Fruit fly (Drosophila melanogaster): ENCODE measurements around the gene Npc2d.

The Npc2d gene

DNA sequence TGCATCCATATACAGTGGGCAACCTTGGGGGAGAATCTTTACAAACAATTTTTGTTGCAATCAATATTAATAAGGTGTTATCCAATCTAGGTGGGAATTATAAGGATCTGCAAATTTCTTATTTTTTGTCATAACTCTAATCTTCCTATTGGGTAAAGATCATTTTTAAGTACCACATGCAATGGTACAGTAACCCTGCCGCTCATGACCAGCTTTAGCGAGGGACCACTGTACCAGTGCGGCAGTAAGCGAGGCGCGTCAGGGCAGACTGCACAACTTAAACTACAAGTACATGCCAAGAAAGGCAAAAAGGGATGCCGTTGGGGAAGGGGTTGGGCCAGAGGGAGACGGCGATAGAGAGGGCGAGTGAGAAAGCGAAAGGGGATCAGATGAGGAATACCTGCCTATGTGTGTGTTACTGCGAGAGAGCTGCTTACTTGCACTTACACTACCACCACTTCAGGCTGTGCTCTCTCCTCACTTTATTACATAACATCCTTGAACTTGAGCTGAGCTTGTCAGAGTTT lies 26.7 kb upstream of the Npc2d start:
- TF ChIP-seq phol (tag; optimal IDR thresholded peaks at IDR 0.05) (peak; percentile 2), Sox100B (GFP tag; optimal IDR thresholded peaks at IDR 0.05) (no peak), Ets65A (GFP tag) (peak; percentile 74), ind (GFP tag; optimal IDR thresholded peaks at IDR 0.05) (no peak), CG1832 (GFP tag; optimal IDR thresholded peaks at IDR 0.05) (peak; percentile 34), CG17186 (GFP tag; optimal IDR thresholded peaks at IDR 0.05) (no peak), Taf1 (GFP tag; IDR thresholded peaks at IDR 0.05) (no peak), corto (GFP tag; optimal IDR thresholded peaks at IDR 0.05) (peak; percentile 73), sqz (GFP tag; optimal IDR thresholded peaks at IDR 0.05) (no peak), usp (GFP tag; optimal IDR thresholded peaks at IDR 0.05) (no peak), lbe (GFP tag; optimal IDR thresholded peaks at IDR 0.05) (peak; percentile 82), Scr (GFP tag; IDR thresholded peaks at IDR 0.05; ENCODE audit: partially characterized antibody) (no peak), grau (tag; optimal IDR thresholded peaks at IDR 0.05) (peak; percentile 64), Pdp1 (GFP tag; optimal IDR thresholded peaks at IDR 0.05) (peak in 1 of 2 experiments; percentile 73), Hsf (GFP tag; optimal IDR thresholded peaks at IDR 0.05) (no peak), D19A (tag; optimal IDR thresholded peaks at IDR 0.05) (no peak), CG14860 (GFP tag; IDR thresholded peaks at IDR 0.05; ENCODE audit: partially characterized antibody) (no peak), HHEX (GFP tag; optimal IDR thresholded peaks at IDR 0.05) (no peak), CG4707 (GFP tag; optimal IDR thresholded peaks at IDR 0.05) (no peak), gt (GFP tag; IDR thresholded peaks at IDR 0.05) (no peak), Fer1 (GFP tag; optimal IDR thresholded peaks at IDR 0.05) (no peak), croc (GFP tag; conservative IDR thresholded peaks at IDR 0.05) (0 out of 3 replicates have a peak, but pooled peaks have one; percentile 12), peb (GFP tag; IDR thresholded peaks at IDR 0.05) (no peak), HLH4C (GFP tag; IDR thresholded peaks at IDR 0.05; ENCODE audit: partially characterized antibody) (no peak), Sox102F (GFP tag; optimal IDR thresholded peaks at IDR 0.05) (peak; percentile 15), Drgx (GFP tag; IDR thresholded peaks at IDR 0.05) (peak; percentile 47; the same call in 1 of the 2 replicates), CG10979 (tag; optimal IDR thresholded peaks at IDR 0.05) (peak; percentile 25), CG3163 (GFP tag; optimal IDR thresholded peaks at IDR 0.05) (no peak), az2 (GFP tag; optimal IDR thresholded peaks at IDR 0.05) (no peak), NC2β (GFP tag; optimal IDR thresholded peaks at IDR 0.05) (no peak), pho (GFP tag; optimal IDR thresholded peaks at IDR 0.05) (no peak), lmd (GFP tag; IDR thresholded peaks at IDR 0.05) (peak; percentile 10; the same call in 1 of the 2 replicates), nom (GFP tag; optimal IDR thresholded peaks at IDR 0.05) (peak; percentile 85), Med (GFP tag) (peak; percentile 71), CG7928 (GFP tag; optimal IDR thresholded peaks at IDR 0.05) (no peak), CG32767 (GFP tag; IDR thresholded peaks at IDR 0.05) (no peak), Bdp1 (GFP tag; optimal IDR thresholded peaks at IDR 0.05) (no peak), bsh (GFP tag; optimal IDR thresholded peaks at IDR 0.05) (peak; percentile 21 to 83), CG11560 (tag; IDR thresholded peaks at IDR 0.05) (no peak), sc (optimal IDR thresholded peaks at IDR 0.05) (no peak), sc (GFP tag; optimal IDR thresholded peaks at IDR 0.05) (no peak), CG1603 (tag; optimal IDR thresholded peaks at IDR 0.05) (peak; percentile 3), Gug (GFP tag; IDR thresholded peaks at IDR 0.05) (no peak), Dp (GFP tag; optimal IDR thresholded peaks at IDR 0.05) (no peak), emc (GFP tag; optimal IDR thresholded peaks at IDR 0.05) (no peak), dmrt11E (tag; optimal IDR thresholded peaks at IDR 0.05) (no peak), Ptx1 (GFP tag; IDR thresholded peaks at IDR 0.05) (0 out of 2 replicates have a peak, but pooled peaks have one; percentile 7), jigr1 (GFP tag; IDR thresholded peaks at IDR 0.05) (no peak), slou (GFP tag; optimal IDR thresholded peaks at IDR 0.05) (no peak), CG9727 (GFP tag; optimal IDR thresholded peaks at IDR 0.05) (no peak), gem (tag; optimal IDR thresholded peaks at IDR 0.05) (peak; percentile 5)
